Worm (Caenorhabditis elegans): ENCODE results near the gene D1086.1.

ce11 chrV:14094546-14094945, 4.1 kb upstream of the D1086.1 start:
- TF ChIP-seq zag-1 (tag; optimal IDR thresholded peaks at IDR 0.05) (no peak), egl-27 (tag; optimal IDR thresholded peaks at IDR 0.05) (no peak), ztf-11 (tag; optimal IDR thresholded peaks at IDR 0.05) (no peak), lin-39 (tag; optimal IDR thresholded peaks at IDR 0.05) (no peak), nhr-12 (tag; optimal IDR thresholded peaks at IDR 0.05) (no peak), skn-1 (tag; optimal IDR thresholded peaks at IDR 0.05) (no peak), unc-62 (GFP tag; optimal IDR thresholded peaks at IDR 0.05) (no peak)
